Worm (Caenorhabditis elegans): ENCODE results near the gene ugt-32.
A peak's percentile ranks its signal among the peaks of the same experiment; 100 is the strongest.

The ugt-32 gene

DNA sequence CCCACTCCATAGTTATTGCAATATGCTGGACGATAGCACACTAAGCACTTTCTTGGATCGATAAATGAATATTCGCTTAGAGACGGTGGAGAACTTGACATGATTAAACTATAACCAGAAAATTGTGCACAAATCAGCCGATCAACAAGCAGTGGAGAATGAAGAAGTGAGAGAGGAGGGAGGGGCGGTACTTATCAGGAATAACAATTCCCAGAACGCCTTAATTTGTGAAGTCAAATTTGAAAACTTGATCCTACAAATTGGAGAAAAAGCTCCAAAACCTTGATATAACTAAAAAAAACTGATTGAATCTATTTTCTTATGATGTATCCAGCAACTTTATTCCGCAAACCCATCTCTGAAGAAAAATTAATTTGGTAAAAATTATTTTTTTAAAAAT lies 34.4 kb upstream of the ugt-32 start, which contains the start of gene nhr-159:
nhr-159 (minus strand) TSS at position 101 of the 400 bp plus-strand sequence.
- TF ChIP-seq nhr-20 (tag; optimal IDR thresholded peaks at IDR 0.05), result no peak
- no peak for TF ChIP-seq zag-1 (tag; optimal IDR thresholded peaks at IDR 0.05)
- no peak for TF ChIP-seq blmp-1 (tag; optimal IDR thresholded peaks at IDR 0.05)
- no peak for TF ChIP-seq fkh-8 (tag; optimal IDR thresholded peaks at IDR 0.05)
- no peak for TF ChIP-seq elt-2 (tag; optimal IDR thresholded peaks at IDR 0.05)
- no peak for TF ChIP-seq aly-2 (tag; optimal IDR thresholded peaks at IDR 0.05)
- TF ChIP-seq nhr-11 (tag; optimal IDR thresholded peaks at IDR 0.05), result no peak
- TF ChIP-seq lin-35 (GFP tag; optimal IDR thresholded peaks at IDR 0.05), result no peak
- TF ChIP-seq sox-4 (tag; optimal IDR thresholded peaks at IDR 0.05), result no peak
- no peak for TF ChIP-seq grh-1 (GFP tag; IDR thresholded peaks at IDR 0.05)
- TF ChIP-seq F16B12.6 (tag; optimal IDR thresholded peaks at IDR 0.05), result no peak
- TF ChIP-seq mef-2 (tag; optimal IDR thresholded peaks at IDR 0.05), result no peak
- TF ChIP-seq efl-1 (optimal IDR thresholded peaks at IDR 0.05), result no peak
- no peak for TF ChIP-seq efl-1 (GFP tag; optimal IDR thresholded peaks at IDR 0.05 in 1 of 2)
- TF ChIP-seq C04F5.9 (tag; optimal IDR thresholded peaks at IDR 0.05), result no peak
- TF ChIP-seq dsc-1 (tag; optimal IDR thresholded peaks at IDR 0.05), result no peak
- TF ChIP-seq nhr-19 (GFP tag; conservative IDR thresholded peaks at IDR 0.05), result no peak
- no peak for TF ChIP-seq ztf-4 (tag; optimal IDR thresholded peaks at IDR 0.05)
- TF ChIP-seq lin-13 (GFP tag; optimal IDR thresholded peaks at IDR 0.05), result no peak
- no peak for TF ChIP-seq unc-98 (GFP tag; IDR thresholded peaks at IDR 0.05)
- no peak for TF ChIP-seq unc-86 (tag; optimal IDR thresholded peaks at IDR 0.05)

- TF ChIP-seq fkh-4 (tag; optimal IDR thresholded peaks at IDR 0.05; ENCODE audit: borderline replicate concordance), result no peak
- TF ChIP-seq nhr-76 (tag; optimal IDR thresholded peaks at IDR 0.05), result no peak
- no peak for TF ChIP-seq mab-9 (GFP tag; IDR thresholded peaks at IDR 0.05)
- TF ChIP-seq nhr-20 (tag; optimal IDR thresholded peaks at IDR 0.05), result no peak
- TF ChIP-seq jun-1 (tag; optimal IDR thresholded peaks at IDR 0.05), result no peak
- TF ChIP-seq nhr-47 (tag; optimal IDR thresholded peaks at IDR 0.05), result peak; percentile 13
- no peak for TF ChIP-seq F16B12.6 (tag; optimal IDR thresholded peaks at IDR 0.05)
- no peak for TF ChIP-seq C16A3.4 (tag; optimal IDR thresholded peaks at IDR 0.05)
- TF ChIP-seq sptf-1 (tag; optimal IDR thresholded peaks at IDR 0.05), result no peak
- peak; percentile 14 for TF ChIP-seq pax-3 (tag; optimal IDR thresholded peaks at IDR 0.05)
- TF ChIP-seq dsc-1 (tag; optimal IDR thresholded peaks at IDR 0.05), result peak; percentile 85
- TF ChIP-seq unc-98 (GFP tag; IDR thresholded peaks at IDR 0.05), result no peak
- TF ChIP-seq egl-27 (tag; optimal IDR thresholded peaks at IDR 0.05), result no peak
- no peak for TF ChIP-seq aly-2 (tag; optimal IDR thresholded peaks at IDR 0.05)
- no peak for TF ChIP-seq lir-3 (tag; optimal IDR thresholded peaks at IDR 0.05; ENCODE audit: poor library complexity)
- peak; percentile 5 for TF ChIP-seq nhr-71 (tag; optimal IDR thresholded peaks at IDR 0.05)
- peak; percentile 75 for TF ChIP-seq fkh-8 (tag; optimal IDR thresholded peaks at IDR 0.05)
Measured at ce11 chrV:3877242-3877641, 33.4 kb upstream of the ugt-32 start.

DNA sequence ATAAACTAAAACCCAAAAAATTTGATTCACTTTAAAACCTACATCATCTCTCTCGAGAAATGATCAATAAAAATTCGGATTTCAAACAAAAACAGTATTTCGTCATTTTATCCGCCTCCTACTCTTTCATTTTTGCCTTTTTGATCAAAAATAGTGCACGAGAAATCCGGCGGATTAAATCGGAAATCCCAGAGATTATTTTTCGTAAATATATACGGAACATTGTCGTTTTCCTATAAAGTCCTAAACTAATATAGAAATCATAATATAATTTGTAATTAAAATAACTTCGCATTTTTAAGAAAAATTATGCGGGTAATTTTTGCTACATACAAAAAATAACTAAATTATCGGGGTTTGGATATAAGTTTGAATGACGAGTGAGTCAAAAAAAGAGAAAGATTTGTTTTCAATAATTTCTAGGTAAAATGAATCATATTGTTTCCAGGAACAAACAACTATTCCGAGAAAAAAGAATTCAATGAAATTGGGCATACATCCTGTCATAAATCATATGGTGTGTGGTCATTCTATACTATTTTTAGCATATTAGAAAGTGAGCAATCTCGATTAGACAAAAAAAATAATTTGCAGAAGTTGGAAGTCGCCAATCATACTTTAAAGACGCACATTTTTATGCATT lies 30.4 kb upstream of the ugt-32 start, which contains the start of gene nhr-158:
nhr-158 (minus strand) TSS at position 51 of the 643 bp plus-strand sequence.
- no peak for TF ChIP-seq tlp-1 (tag; optimal IDR thresholded peaks at IDR 0.05)
- no peak for TF ChIP-seq aha-1 (tag; optimal IDR thresholded peaks at IDR 0.05)
- TF ChIP-seq nhr-12 (tag; optimal IDR thresholded peaks at IDR 0.05), result no peak
- no peak for TF ChIP-seq unc-30 (tag; optimal IDR thresholded peaks at IDR 0.05)
- TF ChIP-seq sup-37 (GFP tag; optimal IDR thresholded peaks at IDR 0.05), result no peak
- TF ChIP-seq nhr-11 (tag; optimal IDR thresholded peaks at IDR 0.05), result peak; percentile 48
- TF ChIP-seq hpl-2 (GFP tag; optimal IDR thresholded peaks at IDR 0.05), result no peak
- TF ChIP-seq egl-13 (tag; optimal IDR thresholded peaks at IDR 0.05), result no peak
- TF ChIP-seq ama-1 (optimal IDR thresholded peaks at IDR 0.05), result no peak
- no peak for TF ChIP-seq xbp-1 (tag; optimal IDR thresholded peaks at IDR 0.05)
- no peak for TF ChIP-seq ceh-88 (GFP tag; IDR thresholded peaks at IDR 0.05)
- no peak for TF ChIP-seq vab-15 (tag; optimal IDR thresholded peaks at IDR 0.05)
- TF ChIP-seq fos-1 (tag; optimal IDR thresholded peaks at IDR 0.05), result peak; percentile 61
- peak; percentile 86 for TF ChIP-seq nhr-47 (tag; optimal IDR thresholded peaks at IDR 0.05)
- no peak for TF ChIP-seq hlh-4 (tag; optimal IDR thresholded peaks at IDR 0.05)
- no peak for TF ChIP-seq unc-62 (GFP tag; optimal IDR thresholded peaks at IDR 0.05)
- no peak for TF ChIP-seq blmp-1 (tag; optimal IDR thresholded peaks at IDR 0.05)
- no peak for TF ChIP-seq lin-15B (tag; optimal IDR thresholded peaks at IDR 0.05)
- TF ChIP-seq aly-2 (tag; optimal IDR thresholded peaks at IDR 0.05), result no peak
- no peak for TF ChIP-seq unc-130 (tag; optimal IDR thresholded peaks at IDR 0.05)
- TF ChIP-seq hlh-17 (GFP tag; optimal IDR thresholded peaks at IDR 0.05; ENCODE audit: borderline replicate concordance), result no peak
- TF ChIP-seq egl-27 (tag; optimal IDR thresholded peaks at IDR 0.05), result no peak
- TF ChIP-seq zip-4 (GFP tag; optimal IDR thresholded peaks at IDR 0.05), result no peak
- TF ChIP-seq fkh-4 (tag; optimal IDR thresholded peaks at IDR 0.05; ENCODE audit: borderline replicate concordance), result peak; percentile 18
- no peak for TF ChIP-seq nhr-84 (tag; optimal IDR thresholded peaks at IDR 0.05)
